Fruit fly (Drosophila melanogaster): ENCODE measurements around the gene hh.

hh gene

DNA sequence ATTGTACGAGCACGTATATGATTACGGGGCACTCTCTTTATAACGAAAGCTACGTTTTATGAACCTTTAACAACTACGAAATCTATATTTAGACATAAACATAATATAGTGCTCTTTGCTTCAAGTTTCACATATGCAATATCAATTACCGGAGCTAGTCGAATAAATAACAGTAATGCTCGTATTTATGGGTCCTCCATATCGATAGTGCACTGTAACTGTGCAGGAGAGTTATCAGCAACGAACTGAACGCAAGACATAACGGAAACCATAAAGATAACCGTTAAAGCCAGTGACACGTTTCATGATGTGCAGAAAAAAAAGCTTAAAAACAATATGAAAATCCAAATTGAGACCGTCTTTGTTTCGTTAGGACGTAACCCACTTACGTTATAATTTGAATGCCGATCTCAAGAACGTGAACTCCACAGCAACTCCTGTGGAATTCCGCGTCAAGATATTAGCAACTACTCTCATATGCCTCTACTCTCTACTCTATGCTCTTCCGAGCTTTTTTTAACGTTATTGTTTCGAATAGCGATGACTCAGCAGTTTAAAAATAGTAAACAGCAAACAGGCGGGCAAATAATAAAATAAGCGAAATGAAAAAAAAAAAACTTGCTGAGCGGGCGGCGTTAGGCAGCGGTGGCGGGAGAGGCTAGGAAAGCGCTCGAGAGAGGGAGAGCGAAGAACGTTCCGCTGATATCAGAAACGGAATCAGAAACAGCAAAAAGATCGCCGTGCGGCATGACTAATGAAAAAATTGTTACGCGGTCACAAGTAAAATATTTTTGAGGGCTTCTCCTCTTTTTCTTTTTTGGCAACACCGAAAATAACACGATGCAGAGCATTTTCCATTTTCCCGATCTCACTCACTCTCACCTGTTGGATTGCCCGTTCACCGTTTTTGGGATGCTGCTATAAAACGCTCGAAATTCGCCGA lies 48.5 kb upstream of the hh start (continued):
- TF ChIP-seq Lpt (GFP tag; optimal IDR thresholded peaks at IDR 0.05) (no peak), CG7271 (tag; optimal IDR thresholded peaks at IDR 0.05) (no peak), CG15696 (tag; optimal IDR thresholded peaks at IDR 0.05) (peak; percentile 16), rib (GFP tag; IDR thresholded peaks at IDR 0.05) (peak; percentile 31), CG1529 (GFP tag; optimal IDR thresholded peaks at IDR 0.05) (peak; percentile 36), Ptx1 (GFP tag; IDR thresholded peaks at IDR 0.05) (peak; percentile 83), bowl (GFP tag; IDR thresholded peaks at IDR 0.05) (peak; percentile 50; the same call in 1 of the 2 replicates), CG42726 (GFP tag; IDR thresholded peaks at IDR 0.05; ENCODE audit: partially characterized antibody) (no peak), Gsc (GFP tag; IDR thresholded peaks at IDR 0.05) (no peak), gsb-n (tag; optimal IDR thresholded peaks at IDR 0.05) (peak; percentile 56), CG9817 (tag; optimal IDR thresholded peaks at IDR 0.05) (peak; percentile 78), fd96Cb (tag; optimal IDR thresholded peaks at IDR 0.05) (peak; percentile 68), tio (GFP tag; optimal IDR thresholded peaks at IDR 0.05) (peak; percentile 63), Dad (GFP tag; optimal IDR thresholded peaks at IDR 0.05) (peak; percentile 49), CG11093 (GFP tag; IDR thresholded peaks at IDR 0.05) (peak; percentile 48; the same call in 2 of the 3 replicates), CG17802 (tag; optimal IDR thresholded peaks at IDR 0.05) (peak; percentile 31), CG13624 (GFP tag; optimal IDR thresholded peaks at IDR 0.05) (peak; percentile 60), usp (GFP tag; optimal IDR thresholded peaks at IDR 0.05) (no peak), CG13894 (tag; optimal IDR thresholded peaks at IDR 0.05) (peak; percentile 69), CG4617 (GFP tag; optimal IDR thresholded peaks at IDR 0.05; ENCODE audit: borderline replicate concordance) (peak; percentile 35), Atf-2 (GFP tag; optimal IDR thresholded peaks at IDR 0.05) (peak; percentile 47), Usf (GFP tag; optimal IDR thresholded peaks at IDR 0.05) (peak; percentile 42), CG14965 (GFP tag; optimal IDR thresholded peaks at IDR 0.05; ENCODE audit: borderline replicate concordance) (no peak), crp (GFP tag; optimal IDR thresholded peaks at IDR 0.05) (no peak), sens (GFP tag) (peak; percentile 94), gem (tag; optimal IDR thresholded peaks at IDR 0.05) (peak; percentile 83), Myb (GFP tag; optimal IDR thresholded peaks at IDR 0.05) (peak; percentile 54), Ets97D (GFP tag; optimal IDR thresholded peaks at IDR 0.05) (peak; percentile 10), bab2 (GFP tag; optimal IDR thresholded peaks at IDR 0.05) (peak; percentile 70), ci (GFP tag; IDR thresholded peaks at IDR 0.05) (peak; percentile 84), Antp (GFP tag; optimal IDR thresholded peaks at IDR 0.05) (peak; percentile 71), pita (GFP tag; optimal IDR thresholded peaks at IDR 0.05) (no peak), CG3407 (GFP tag; optimal IDR thresholded peaks at IDR 0.05) (peak; percentile 0), D19B (GFP tag; optimal IDR thresholded peaks at IDR 0.05) (peak; percentile 57), CG11398 (GFP tag; optimal IDR thresholded peaks at IDR 0.05) (peak; percentile 49), wek (GFP tag; optimal IDR thresholded peaks at IDR 0.05) (peak; percentile 60), CG10462 (GFP tag; optimal IDR thresholded peaks at IDR 0.05) (no peak), kay (GFP tag; optimal IDR thresholded peaks at IDR 0.05) (no peak), CG2116 (GFP tag; optimal IDR thresholded peaks at IDR 0.05) (peak; percentile 6), phol (tag; optimal IDR thresholded peaks at IDR 0.05) (peak; percentile 65), Med (GFP tag) (peak; percentile 97), CG33213 (GFP tag; optimal IDR thresholded peaks at IDR 0.05) (peak; percentile 65), CG14050 (GFP tag; IDR thresholded peaks at IDR 0.05) (peak; percentile 67), CG2678 (tag; optimal IDR thresholded peaks at IDR 0.05) (peak; percentile 88), PHDP (tag; optimal IDR thresholded peaks at IDR 0.05) (peak; percentile 85), lab (GFP tag; optimal IDR thresholded peaks at IDR 0.05) (peak; percentile 89), sqz (GFP tag; optimal IDR thresholded peaks at IDR 0.05) (peak; percentile 9), chn (GFP tag; optimal IDR thresholded peaks at IDR 0.05) (peak; percentile 74)

Data from whole organism, embryonic.